Fruit fly (Drosophila melanogaster): ENCODE results near the gene CG31269.

The CG31269 gene

DNA sequence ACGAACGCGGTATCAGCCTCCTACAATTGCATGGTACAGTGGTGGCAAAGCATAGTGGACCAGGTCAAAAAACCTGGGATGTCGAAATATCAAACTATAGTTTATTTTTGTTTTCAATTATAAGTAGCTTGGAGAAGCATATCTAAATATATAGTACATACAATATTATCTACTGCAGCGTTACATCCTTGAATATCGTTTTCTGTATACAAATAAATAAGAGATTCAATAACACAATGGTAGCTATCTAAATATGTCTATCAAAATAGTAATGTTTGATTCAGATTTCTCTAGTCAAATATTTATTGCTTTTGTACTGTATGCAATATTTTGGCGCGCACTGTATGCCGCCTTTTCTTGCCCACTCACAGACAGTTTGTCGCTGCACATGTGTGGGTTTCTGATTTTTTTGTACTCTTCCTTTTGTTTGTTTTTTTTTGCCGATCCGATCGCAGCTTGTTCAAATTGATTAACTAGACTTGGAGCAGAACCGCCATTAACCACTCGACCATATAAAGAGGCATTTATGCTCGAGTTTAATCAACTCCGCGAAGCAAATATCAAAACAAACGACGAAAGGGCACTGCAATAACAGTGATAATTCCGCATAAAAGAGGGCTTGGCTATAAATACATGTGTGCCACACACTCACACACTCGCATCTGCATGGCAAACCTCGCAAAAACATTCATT, 46.1 kb upstream of the CG31269 start (continued):
- peak; percentile 96 for TF ChIP-seq CG8319 (GFP tag; optimal IDR thresholded peaks at IDR 0.05)
- TF ChIP-seq CG4318 (GFP tag; optimal IDR thresholded peaks at IDR 0.05): peak; percentile 95
- peak; percentile 98 for TF ChIP-seq Hr4 (GFP tag; optimal IDR thresholded peaks at IDR 0.05)
- peak; percentile 99 for TF ChIP-seq svp (GFP tag)
- peak; percentile 97 for TF ChIP-seq CG10669 (GFP tag; optimal IDR thresholded peaks at IDR 0.05)
- TF ChIP-seq fd85E (GFP tag; optimal IDR thresholded peaks at IDR 0.05): peak; percentile 94
- peak; percentile 98 for TF ChIP-seq CG15336 (GFP tag; IDR thresholded peaks at IDR 0.05)
- TF ChIP-seq OdsH (GFP tag; optimal IDR thresholded peaks at IDR 0.05): peak; percentile 98
- peak; percentile 98 for TF ChIP-seq CG6808 (GFP tag; optimal IDR thresholded peaks at IDR 0.05)
- peak; percentile 97 for TF ChIP-seq CG16779 (tag; optimal IDR thresholded peaks at IDR 0.05)
- peak; percentile 98 for TF ChIP-seq Ets96B (tag; optimal IDR thresholded peaks at IDR 0.05)
- TF ChIP-seq fkh (GFP tag; optimal IDR thresholded peaks at IDR 0.05): peak; percentile 67
- peak; percentile 97 for TF ChIP-seq CG10631 (GFP tag; optimal IDR thresholded peaks at IDR 0.05)
- TF ChIP-seq CG6854 (GFP tag; optimal IDR thresholded peaks at IDR 0.05): peak; percentile 91
- TF ChIP-seq achi (GFP tag; optimal IDR thresholded peaks at IDR 0.05): peak; percentile 98
- peak; percentile 94 for TF ChIP-seq Gug (GFP tag; IDR thresholded peaks at IDR 0.05)
- TF ChIP-seq vri (GFP tag; optimal IDR thresholded peaks at IDR 0.05): peak; percentile 88
- peak; percentile 96 for TF ChIP-seq eg (GFP tag; IDR thresholded peaks at IDR 0.05)
- peak; percentile 95 for TF ChIP-seq dsx (GFP tag; optimal IDR thresholded peaks at IDR 0.05; ENCODE audit: poor library complexity, severe bottlenecking)
- TF ChIP-seq CG11294 (GFP tag; IDR thresholded peaks at IDR 0.05): peak; percentile 93
- TF ChIP-seq CG6792 (GFP tag; optimal IDR thresholded peaks at IDR 0.05): peak; percentile 97
- TF ChIP-seq CG1621 (tag; optimal IDR thresholded peaks at IDR 0.05): peak; percentile 93

DNA sequence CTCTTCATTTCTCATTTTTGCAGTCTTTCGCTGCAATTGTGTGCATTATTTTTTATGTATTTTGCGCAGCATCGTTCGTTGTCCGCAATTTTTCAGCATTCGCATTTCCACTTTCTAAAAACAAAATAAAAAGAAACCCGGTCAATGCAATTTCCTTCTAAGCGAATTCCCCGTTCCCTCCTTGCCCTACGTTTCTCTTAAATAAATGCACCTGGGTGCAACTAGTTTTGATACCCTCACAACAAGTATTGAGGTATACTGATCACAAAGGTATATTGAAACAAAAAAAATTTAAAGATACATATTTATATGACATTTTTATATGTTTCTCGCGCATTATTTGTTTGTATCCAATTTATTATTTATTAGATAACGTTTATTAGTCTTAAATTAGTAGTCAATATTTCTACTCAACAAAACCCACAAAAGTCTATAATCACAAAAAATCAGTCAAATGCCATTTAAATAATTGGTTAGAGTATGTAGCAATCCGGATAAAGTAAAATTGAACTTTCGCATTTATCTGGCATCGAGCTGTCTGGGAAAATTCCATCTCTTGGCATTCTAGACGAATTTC, 45.5 kb upstream of the CG31269 start:
- TF ChIP-seq CG6792 (GFP tag; optimal IDR thresholded peaks at IDR 0.05) (peak; percentile 41), net (GFP tag; optimal IDR thresholded peaks at IDR 0.05) (peak; percentile 83), CG3032 (tag; optimal IDR thresholded peaks at IDR 0.05) (peak; percentile 84), CG10669 (GFP tag; optimal IDR thresholded peaks at IDR 0.05) (no peak), cyc (GFP tag; optimal IDR thresholded peaks at IDR 0.05) (peak; percentile 39), CG11902 (GFP tag; optimal IDR thresholded peaks at IDR 0.05) (no peak), dsx (GFP tag; optimal IDR thresholded peaks at IDR 0.05; ENCODE audit: poor library complexity, severe bottlenecking) (peak; percentile 75), Ets96B (tag; optimal IDR thresholded peaks at IDR 0.05) (peak; percentile 80), CG6276 (GFP tag; optimal IDR thresholded peaks at IDR 0.05) (no peak), CG34406 (GFP tag; optimal IDR thresholded peaks at IDR 0.05) (peak; percentile 58), salr (GFP tag; optimal IDR thresholded peaks at IDR 0.05) (peak in 1 of 2 experiments; percentile 92), CG8632 (GFP tag; optimal IDR thresholded peaks at IDR 0.05) (peak; percentile 64), CG11294 (GFP tag; IDR thresholded peaks at IDR 0.05) (peak; percentile 78), Sox14 (GFP tag; optimal IDR thresholded peaks at IDR 0.05) (peak; percentile 54), fd59A (GFP tag; optimal IDR thresholded peaks at IDR 0.05) (peak; percentile 65), CG6163 (GFP tag; IDR thresholded peaks at IDR 0.05) (peak; percentile 40; the same call in 1 of the 3 replicates), Gug (GFP tag; IDR thresholded peaks at IDR 0.05) (peak; percentile 85), vri (GFP tag; optimal IDR thresholded peaks at IDR 0.05) (no peak), eg (GFP tag; IDR thresholded peaks at IDR 0.05) (peak; percentile 81), CG1621 (tag; optimal IDR thresholded peaks at IDR 0.05) (peak; percentile 23), CG4318 (GFP tag; optimal IDR thresholded peaks at IDR 0.05) (no peak), CG6808 (GFP tag; optimal IDR thresholded peaks at IDR 0.05) (peak; percentile 73), CG15336 (GFP tag; IDR thresholded peaks at IDR 0.05) (peak; percentile 92), Hr4 (GFP tag; optimal IDR thresholded peaks at IDR 0.05) (peak; percentile 92), Eip78C (GFP tag) (peak; percentile 95), CG8119 (GFP tag; IDR thresholded peaks at IDR 0.05) (peak; percentile 92), dac (GFP tag; optimal IDR thresholded peaks at IDR 0.05) (peak; percentile 49), CG32006 (GFP tag; optimal IDR thresholded peaks at IDR 0.05) (peak; percentile 94), Ets21C (GFP tag; optimal IDR thresholded peaks at IDR 0.05) (no peak), CG11762 (GFP tag; optimal IDR thresholded peaks at IDR 0.05; ENCODE audit: insufficient read depth) (peak; percentile 61), ss (GFP tag; optimal IDR thresholded peaks at IDR 0.05) (peak in 1 of 2 experiments; percentile 56), Hr39 (GFP tag; optimal IDR thresholded peaks at IDR 0.05) (no peak), Lpt (GFP tag; optimal IDR thresholded peaks at IDR 0.05) (peak; percentile 82), CG3919 (GFP tag; optimal IDR thresholded peaks at IDR 0.05) (peak; percentile 75), acj6 (GFP tag; optimal IDR thresholded peaks at IDR 0.05) (peak; percentile 74), Eip75B (GFP tag; optimal IDR thresholded peaks at IDR 0.05) (peak; percentile 62), CG7368 (GFP tag; optimal IDR thresholded peaks at IDR 0.05) (peak; percentile 46)
